Worm (Caenorhabditis elegans) whole organism, mixed stage, embryonic: ENCODE data around the gene nduv-2.
A peak's percentile ranks its signal among the peaks of the same experiment; 100 is the strongest.

ENCODE experiments used
- M03D4.4 ChIP-seq: sonication (generic microtip); optimal IDR thresholded peaks from 2 replicates; lab custom pipeline; 2017; ENCODE audit warnings: mild to moderate bottlenecking, missing genetic modification characterization, missing compliant biosample characterization
- bed-3 ChIP-seq: fragments of 200-800 bp; sonication (Bioruptor generic); optimal IDR thresholded peaks from 3 replicates; lab custom pipeline; 2018; ENCODE audit warnings: mild to moderate bottlenecking, missing genetic modification characterization, moderate library complexity, missing compliant biosample characterization
- blmp-1 ChIP-seq: fragments of 150-350 bp; optimal IDR thresholded peaks from 2 replicates; lab custom pipeline; 2014; ENCODE audit warnings: missing biosample characterization, missing genetic modification characterization
- ceh-39 ChIP-seq: fragments of 150-350 bp; optimal IDR thresholded peaks from 2 replicates; lab custom pipeline; 2014; ENCODE audit warnings: missing biosample characterization, missing genetic modification characterization
- ceh-83 ChIP-seq: fragments of 200-800 bp; sonication (Bioruptor generic); optimal IDR thresholded peaks from 2 replicates; lab custom pipeline; 2018; ENCODE audit warnings: mild to moderate bottlenecking, missing genetic modification characterization, missing compliant biosample characterization
- cnd-1 ChIP-seq: fragments of 200-800 bp; sonication (Bioruptor generic); optimal IDR thresholded peaks from 2 replicates; lab custom pipeline; 2018; ENCODE audit warnings: mild to moderate bottlenecking, missing genetic modification characterization, missing compliant biosample characterization
- drap-1 ChIP-seq: fragments of 200-800 bp; sonication (Bioruptor generic); optimal IDR thresholded peaks from 3 replicates; lab custom pipeline; 2018; ENCODE audit warnings: mild to moderate bottlenecking, missing genetic modification characterization, missing compliant biosample characterization
- elt-1 ChIP-seq: sonication (generic microtip); optimal IDR thresholded peaks from 2 replicates; lab custom pipeline; 2017; ENCODE audit warnings: missing genetic modification characterization, mild to moderate bottlenecking, missing compliant biosample characterization, antibody characterized with exemption, moderate library complexity, borderline replicate concordance; ENCODE audit not compliant: insufficient read depth
- elt-3 ChIP-seq: fragments of 150-350 bp; optimal IDR thresholded peaks from 2 replicates; lab custom pipeline; 2014; ENCODE audit warnings: missing biosample characterization, missing genetic modification characterization
- flh-1 ChIP-seq: fragments of 200-800 bp; sonication (Bioruptor generic); optimal IDR thresholded peaks from 2 replicates; lab custom pipeline; 2018; ENCODE audit warnings: mild to moderate bottlenecking, missing genetic modification characterization, moderate library complexity, missing compliant biosample characterization
- ham-2 ChIP-seq: fragments of 200-800 bp; sonication (Bioruptor generic); optimal IDR thresholded peaks from 2 replicates; lab custom pipeline; 2018; ENCODE audit warnings: mild to moderate bottlenecking, missing genetic modification characterization, missing compliant biosample characterization
- hlh-1 ChIP-seq: fragments of 150-350 bp; optimal IDR thresholded peaks from 2 replicates; lab custom pipeline; 2014; ENCODE audit warnings: missing biosample characterization, missing genetic modification reagents, missing genetic modification characterization
- lin-13 ChIP-seq: fragments of 150-350 bp; optimal IDR thresholded peaks from 2 replicates; lab custom pipeline; 2014; ENCODE audit warnings: missing biosample characterization, missing genetic modification characterization
- lin-32 ChIP-seq: fragments of 200-800 bp; sonication (Bioruptor generic); optimal IDR thresholded peaks from 2 replicates; lab custom pipeline; 2018; ENCODE audit warnings: mild to moderate bottlenecking, missing genetic modification characterization, missing compliant biosample characterization
- lsy-2 ChIP-seq: fragments of 150-350 bp; optimal IDR thresholded peaks from 2 replicates; lab custom pipeline; 2014; ENCODE audit warnings: missing biosample characterization, missing genetic modification characterization
- mab-5 ChIP-seq: fragments of 150-350 bp; optimal IDR thresholded peaks from 2 replicates; lab custom pipeline; 2014; ENCODE audit warnings: missing biosample characterization, missing genetic modification characterization
- mls-2 ChIP-seq: sonication (generic microtip); optimal IDR thresholded peaks from 2 replicates; lab custom pipeline; 2016; ENCODE audit warnings: mild to moderate bottlenecking, missing genetic modification characterization, moderate library complexity, missing compliant biosample characterization
- nhr-12 ChIP-seq: fragments of 150-350 bp; optimal IDR thresholded peaks from 2 replicates; lab custom pipeline; 2014; ENCODE audit warnings: missing biosample characterization, missing genetic modification characterization
- nhr-2 ChIP-seq: fragments of 150-350 bp; optimal IDR thresholded peaks from 2 replicates; lab custom pipeline; 2014; ENCODE audit warnings: missing biosample characterization, missing genetic modification characterization
- nhr-237 ChIP-seq: fragments of 150-350 bp; optimal IDR thresholded peaks from 2 replicates; lab custom pipeline; 2014; ENCODE audit warnings: missing biosample characterization, missing genetic modification characterization
- nhr-28 ChIP-seq: fragments of 150-350 bp; optimal IDR thresholded peaks from 2 replicates; lab custom pipeline; 2014; ENCODE audit warnings: missing biosample characterization, missing genetic modification characterization
- pha-4 ChIP-seq: fragments of 150-350 bp; optimal IDR thresholded peaks from 2 replicates; lab custom pipeline; 2018; ENCODE audit warnings: missing biosample characterization, missing genetic modification reagents, missing genetic modification characterization
- sem-2 ChIP-seq: fragments of 200-800 bp; sonication (Bioruptor generic); optimal IDR thresholded peaks from 2 replicates; lab custom pipeline; 2018; ENCODE audit warnings: mild to moderate bottlenecking, missing genetic modification characterization, missing compliant biosample characterization
- snpc-4 ChIP-seq: fragments of 150-350 bp; optimal IDR thresholded peaks from 2 replicates; lab custom pipeline; 2014; ENCODE audit warnings: missing biosample characterization, missing genetic modification characterization
- sptf-1 ChIP-seq: sonication (generic microtip); optimal IDR thresholded peaks from 2 replicates; lab custom pipeline; 2017; ENCODE audit warnings: mild to moderate bottlenecking, missing genetic modification characterization, moderate library complexity, missing compliant biosample characterization
- tbx-8 ChIP-seq: fragments of 200-800 bp; sonication (Bioruptor generic); optimal IDR thresholded peaks from 2 replicates; lab custom pipeline; 2018; ENCODE audit warnings: mild to moderate bottlenecking, missing genetic modification characterization, moderate library complexity, missing compliant biosample characterization
- unc-120 ChIP-seq: sonication (generic microtip); optimal IDR thresholded peaks from 2 replicates; lab custom pipeline; 2017; ENCODE audit warnings: missing genetic modification characterization, missing compliant biosample characterization; ENCODE audit not compliant: poor library complexity, severe bottlenecking
- unc-39 ChIP-seq: fragments of 150-350 bp; optimal IDR thresholded peaks from 2 replicates; lab custom pipeline; 2014; ENCODE audit warnings: missing biosample characterization, missing genetic modification characterization
- unc-62 ChIP-seq: fragments of 150-350 bp; optimal IDR thresholded peaks from 2 replicates; lab custom pipeline; 2014; ENCODE audit warnings: missing biosample characterization, missing genetic modification reagents, missing genetic modification characterization
- ztf-11 ChIP-seq: fragments of 150-350 bp; optimal IDR thresholded peaks from 2 replicates; lab custom pipeline; 2014; ENCODE audit warnings: missing biosample characterization, missing genetic modification characterization

The nduv-2 gene

ce11 chrV:13621720-13622119 lies 3.6 kb downstream of the nduv-2 start, which contains the start of gene F53F4.16:
Gene F53F4.16, minus strand, starts transcription at chrV:13621820.
- no peak for TF ChIP-seq tbx-8
- no peak for TF ChIP-seq unc-62 (GFP tag; lab: Kevin White, UChicago)
- TF ChIP-seq unc-120 (tag; lab: Kevin White, UChicago) = no peak
- no peak for TF ChIP-seq snpc-4
- no peak for TF ChIP-seq bed-3
- no peak for TF ChIP-seq ceh-39 (tag; lab: Kevin White, UChicago)
- TF ChIP-seq pha-4 (tag; lab: Kevin White, UChicago) = no peak
- no peak for TF ChIP-seq sem-2
- TF ChIP-seq nhr-237 = no peak

DNA sequence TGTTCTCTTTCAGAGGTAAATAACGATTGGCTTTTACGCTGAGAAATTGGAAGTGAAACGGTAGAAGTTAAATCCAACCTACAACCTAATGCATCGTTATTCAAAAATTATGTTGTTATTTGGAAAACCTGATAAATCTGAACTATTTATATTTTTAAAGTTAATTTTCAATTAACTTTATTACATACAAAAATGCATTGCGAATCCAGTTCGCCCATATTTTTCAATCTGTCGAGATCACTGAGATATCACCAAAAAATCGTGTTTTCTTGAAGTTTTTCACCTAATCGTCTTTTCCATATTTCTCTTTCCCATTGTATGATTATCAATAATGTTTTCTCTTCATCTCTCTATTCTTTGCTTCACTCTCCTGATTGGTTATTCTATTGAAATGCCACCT lies 4.7 kb downstream of the nduv-2 start, which contains the start of gene F53F4.15:
TSS of gene F53F4.15 (plus strand) at position 301 of the 400 bp plus-strand sequence.
- TF ChIP-seq flh-1 (GFP tag; lab: Kevin White, UChicago) = no peak
- no peak for TF ChIP-seq nhr-28 (tag; lab: Kevin White, UChicago)
- TF ChIP-seq nhr-12 = no peak
- no peak for TF ChIP-seq mab-5

DNA sequence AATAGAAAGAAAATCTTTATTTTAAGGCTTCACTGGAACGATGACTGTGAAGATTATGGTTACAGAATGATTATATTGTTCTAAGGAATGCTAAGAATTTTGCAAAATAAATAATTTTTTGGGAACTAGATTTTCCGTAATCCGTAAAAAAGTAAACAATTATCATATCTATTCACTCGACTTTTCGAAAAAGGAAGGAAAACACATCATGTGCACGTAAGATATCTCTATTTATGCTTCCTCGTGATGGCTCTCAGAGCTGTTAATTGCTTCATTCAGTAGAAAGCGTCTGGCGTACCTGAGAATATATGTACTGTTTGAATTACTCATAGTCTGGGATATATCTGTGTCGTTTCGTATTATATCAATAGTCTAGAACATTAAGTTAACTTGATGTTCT lies 5.6 kb downstream of the nduv-2 start, which contains the start of gene srd-11:
TSS of gene srd-11 (minus strand) at position 101 of the 400 bp plus-strand sequence.
- TF ChIP-seq ham-2 (GFP tag; lab: Kevin White, UChicago) = no peak
- TF ChIP-seq mls-2 = no peak
- TF ChIP-seq elt-3 (tag; lab: Kevin White, UChicago) = no peak
- TF ChIP-seq lin-32 (GFP tag; lab: Kevin White, UChicago) = no peak
- no peak for TF ChIP-seq nhr-28 (tag; lab: Kevin White, UChicago)
- TF ChIP-seq drap-1 (GFP tag; lab: Kevin White, UChicago) = no peak
- TF ChIP-seq sptf-1 (tag; lab: Kevin White, UChicago) = no peak
- no peak for TF ChIP-seq lsy-2 (tag; lab: Kevin White, UChicago)
- TF ChIP-seq cnd-1 (tag; lab: Kevin White, UChicago) = no peak
- TF ChIP-seq ztf-11 (tag; lab: Kevin White, UChicago) = no peak
- no peak for TF ChIP-seq M03D4.4 (tag; lab: Kevin White, UChicago)
- no peak for TF ChIP-seq nhr-12

ce11 chrV:13613870-13614269 lies 11.5 kb downstream of the nduv-2 start, which contains the start of gene F53F4.7:
Gene F53F4.7, minus strand, starts transcription at chrV:13613970.
- no peak for TF ChIP-seq tbx-8

DNA sequence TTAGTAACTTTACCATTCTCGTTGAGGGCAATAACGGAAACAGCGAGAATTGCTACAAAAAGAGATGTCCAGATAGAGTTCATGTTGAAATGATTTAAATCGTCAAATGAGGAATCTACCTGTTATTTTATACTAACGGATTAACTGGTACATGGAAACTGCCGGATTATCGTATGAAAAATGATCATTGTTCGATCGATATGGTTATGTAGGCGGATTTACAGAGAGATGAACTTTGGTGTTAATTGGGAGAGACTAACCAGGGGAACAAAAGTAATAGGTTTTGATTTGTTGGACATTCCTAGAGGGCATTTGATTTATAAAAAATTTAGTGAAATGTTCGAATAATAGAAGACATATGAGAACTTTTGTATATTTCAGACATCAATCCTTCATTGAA lies 13.6 kb downstream of the nduv-2 start, which contains the start of gene spig-9:
TSS of gene spig-9 (minus strand) at position 101 of the 400 bp plus-strand sequence.
- TF ChIP-seq blmp-1 (no peak), unc-39 (tag; lab: Kevin White, UChicago) (no peak), sptf-1 (tag; lab: Kevin White, UChicago) (no peak), ham-2 (GFP tag; lab: Kevin White, UChicago) (no peak), nhr-237 (no peak), drap-1 (GFP tag; lab: Kevin White, UChicago) (no peak), snpc-4 (no peak), ceh-39 (tag; lab: Kevin White, UChicago) (no peak), elt-3 (tag; lab: Kevin White, UChicago) (no peak), elt-1 (tag; lab: Kevin White, UChicago) (no peak), hlh-1 (no peak), ceh-83 (GFP tag; lab: Kevin White, UChicago) (no peak), M03D4.4 (tag; lab: Kevin White, UChicago) (no peak), nhr-2 (tag; lab: Kevin White, UChicago) (no peak), unc-62 (GFP tag; lab: Kevin White, UChicago) (no peak), bed-3 (no peak), lin-13 (tag; lab: Kevin White, UChicago) (no peak), mls-2 (no peak)

DNA sequence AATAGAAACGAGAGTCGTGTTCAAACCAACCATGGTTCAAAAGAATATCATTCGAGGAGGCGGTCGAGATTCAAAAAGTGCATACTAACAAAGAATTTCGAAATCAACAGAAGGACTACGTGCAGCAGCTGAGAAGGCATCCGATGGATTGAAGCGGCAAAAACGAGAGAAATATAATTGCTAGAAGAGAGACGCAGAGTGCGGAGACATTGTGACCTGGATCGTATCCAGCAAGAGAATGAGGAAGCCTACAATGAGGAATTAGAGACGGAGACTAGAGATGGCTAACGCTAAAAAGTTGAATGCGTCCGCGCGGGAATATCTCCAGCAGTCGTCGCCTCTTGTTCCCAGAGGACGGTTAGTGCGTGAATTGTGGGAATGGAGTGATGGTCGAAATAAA lies 15.6 kb downstream of the nduv-2 start:
- TF ChIP-seq mab-5 = no peak
- TF ChIP-seq ham-2 (GFP tag; lab: Kevin White, UChicago) = peak; percentile 93
- no peak for TF ChIP-seq elt-3 (tag; lab: Kevin White, UChicago)
- TF ChIP-seq nhr-2 (tag; lab: Kevin White, UChicago) = no peak
